Worm (Caenorhabditis elegans): ENCODE data around the gene R155.5.

Gene R155.5

DNA sequence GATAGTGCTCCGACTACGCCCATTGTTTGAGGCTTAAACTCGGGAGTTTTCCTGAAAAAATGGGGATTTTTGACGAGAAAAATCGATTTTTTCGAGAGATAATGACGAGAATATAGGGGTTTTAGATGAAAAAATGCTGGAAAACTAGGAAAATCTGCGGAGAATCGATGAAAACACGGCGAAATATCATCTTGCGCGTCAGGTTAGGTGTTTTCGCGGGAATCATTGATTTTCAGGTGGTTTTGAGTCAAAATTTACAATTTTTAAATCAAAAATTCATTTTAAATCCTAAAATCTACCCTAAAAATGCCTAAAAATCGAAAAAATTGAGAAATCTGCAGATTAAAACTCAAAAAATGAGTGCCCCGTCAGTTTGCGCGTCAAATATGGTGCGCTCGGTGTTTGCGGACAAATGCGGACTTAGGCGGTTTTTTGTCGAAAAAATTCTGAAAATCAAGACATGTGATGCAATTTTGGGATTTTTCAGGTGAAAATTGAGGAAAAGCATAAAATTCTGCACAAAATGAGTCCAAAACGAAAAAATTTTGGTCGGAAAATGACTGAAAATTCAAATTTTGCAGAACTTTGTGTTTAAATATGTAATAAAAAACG, 8.3 kb downstream of the R155.5 start, which contains the start of gene mboa-6:
Gene mboa-6, minus strand, starts transcription at position 51 of the 612 bp plus-strand sequence.
- peak; percentile 78 for TF ChIP-seq F16B12.6 (tag; optimal IDR thresholded peaks at IDR 0.05)
- no peak for TF ChIP-seq Y116A8C.19 (tag; optimal IDR thresholded peaks at IDR 0.05; ENCODE audit: borderline replicate concordance)
- TF ChIP-seq ceh-88 (GFP tag; IDR thresholded peaks at IDR 0.05): no peak
- no peak for TF ChIP-seq sox-4 (tag; optimal IDR thresholded peaks at IDR 0.05)
- TF ChIP-seq dpl-1 (GFP tag; optimal IDR thresholded peaks at IDR 0.05): peak in 2 of 3 experiments; percentile 34 to 53
- peak in 1 of 2 experiments; percentile 31 for TF ChIP-seq lin-35 (GFP tag; optimal IDR thresholded peaks at IDR 0.05)
- no peak for TF ChIP-seq nhr-77 (tag; optimal IDR thresholded peaks at IDR 0.05)
- no peak for TF ChIP-seq snu-23 (GFP tag; optimal IDR thresholded peaks at IDR 0.05)
- TF ChIP-seq ces-1 (GFP tag; optimal IDR thresholded peaks at IDR 0.05): no peak
- peak; percentile 3 to 48 for TF ChIP-seq efl-1 (optimal IDR thresholded peaks at IDR 0.05)
- TF ChIP-seq efl-1 (GFP tag; optimal IDR thresholded peaks at IDR 0.05 in 1 of 2): peak; percentile 34 to 84
- TF ChIP-seq xbp-1 (tag; optimal IDR thresholded peaks at IDR 0.05): peak; percentile 1
- no peak for TF ChIP-seq elt-2 (tag; optimal IDR thresholded peaks at IDR 0.05)
- TF ChIP-seq isw-1 (GFP tag; IDR thresholded peaks at IDR 0.05): peak; percentile 33; the same call in 1 of the 2 replicates

- TF ChIP-seq egl-27 (tag; optimal IDR thresholded peaks at IDR 0.05) (no peak), ztf-11 (tag; optimal IDR thresholded peaks at IDR 0.05) (no peak), efl-1 (optimal IDR thresholded peaks at IDR 0.05) (no peak), efl-1 (GFP tag; optimal IDR thresholded peaks at IDR 0.05 in 1 of 2) (no peak), ceh-63 (GFP tag; optimal IDR thresholded peaks at IDR 0.05) (no peak)
Observed at ce11 chrIII:1955520-1956095, 14.7 kb downstream of the R155.5 start.

- TF ChIP-seq elt-2 (tag; optimal IDR thresholded peaks at IDR 0.05) (peak; percentile 3), nhr-85 (tag) (peak; percentile 63), nhr-84 (tag; optimal IDR thresholded peaks at IDR 0.05) (no peak), egl-27 (tag; optimal IDR thresholded peaks at IDR 0.05) (peak in 1 of 2 experiments; percentile 14), ceh-82 (tag; optimal IDR thresholded peaks at IDR 0.05) (no peak), ceh-63 (GFP tag; optimal IDR thresholded peaks at IDR 0.05) (no peak), nhr-19 (GFP tag; conservative IDR thresholded peaks at IDR 0.05) (no peak), nhr-71 (tag; optimal IDR thresholded peaks at IDR 0.05) (no peak), sox-4 (tag; optimal IDR thresholded peaks at IDR 0.05) (no peak), nhr-12 (tag; optimal IDR thresholded peaks at IDR 0.05) (no peak), aha-1 (tag; optimal IDR thresholded peaks at IDR 0.05) (no peak), efl-3 (GFP tag; optimal IDR thresholded peaks at IDR 0.05) (peak; percentile 1), swsn-7 (tag; optimal IDR thresholded peaks at IDR 0.05) (peak; percentile 4), nhr-90 (tag; optimal IDR thresholded peaks at IDR 0.05; ENCODE audit: poor library complexity) (peak; percentile 18), ama-1 (optimal IDR thresholded peaks at IDR 0.05) (peak; percentile 76), skn-1 (tag; optimal IDR thresholded peaks at IDR 0.05) (no peak), lsy-2 (tag; optimal IDR thresholded peaks at IDR 0.05) (peak in 1 of 2 experiments; percentile 42), jun-1 (tag; optimal IDR thresholded peaks at IDR 0.05) (no peak), unc-130 (tag; optimal IDR thresholded peaks at IDR 0.05) (no peak), lin-39 (tag; optimal IDR thresholded peaks at IDR 0.05) (no peak), snpc-4 (tag; optimal IDR thresholded peaks at IDR 0.05) (no peak), efl-1 (optimal IDR thresholded peaks at IDR 0.05) (peak; percentile 8 to 22), efl-1 (GFP tag; optimal IDR thresholded peaks at IDR 0.05 in 1 of 2) (peak in 1 of 2 experiments; percentile 86)
Observed at ce11 chrIII:1951388-1951787, 18.9 kb downstream of the R155.5 start, which contains the start of gene F53A3.7. F53A3.7 (plus strand) TSS chrIII:1951526.

- TF ChIP-seq unc-130 (tag; optimal IDR thresholded peaks at IDR 0.05) (peak; percentile 98), efl-1 (optimal IDR thresholded peaks at IDR 0.05) (peak; percentile 90 to 99), efl-1 (GFP tag; optimal IDR thresholded peaks at IDR 0.05 in 1 of 2) (peak; percentile 99 to 100), lin-13 (GFP tag; optimal IDR thresholded peaks at IDR 0.05) (peak; percentile 97), nhr-237 (tag; optimal IDR thresholded peaks at IDR 0.05) (peak; percentile 86), snu-23 (GFP tag; optimal IDR thresholded peaks at IDR 0.05) (peak; percentile 96), nhr-76 (tag; optimal IDR thresholded peaks at IDR 0.05) (no peak), nhr-47 (tag; optimal IDR thresholded peaks at IDR 0.05) (peak; percentile 93), pqm-1 (tag; optimal IDR thresholded peaks at IDR 0.05) (no peak), ceh-8 (GFP tag; optimal IDR thresholded peaks at IDR 0.05) (peak; percentile 49), nhr-71 (tag; optimal IDR thresholded peaks at IDR 0.05) (peak; percentile 94), fkh-10 (GFP tag; optimal IDR thresholded peaks at IDR 0.05) (peak; percentile 88), isw-1 (GFP tag; IDR thresholded peaks at IDR 0.05) (peak; percentile 92), C04F5.9 (tag; optimal IDR thresholded peaks at IDR 0.05) (peak; percentile 50), egl-27 (tag; optimal IDR thresholded peaks at IDR 0.05) (peak in 1 of 2 experiments; percentile 36), hpl-2 (GFP tag; optimal IDR thresholded peaks at IDR 0.05) (peak; percentile 42), blmp-1 (tag; optimal IDR thresholded peaks at IDR 0.05) (peak; percentile 88), ceh-82 (tag; optimal IDR thresholded peaks at IDR 0.05) (peak; percentile 88 to 97 (median 89)), hlh-4 (tag; optimal IDR thresholded peaks at IDR 0.05) (no peak), efl-3 (GFP tag; optimal IDR thresholded peaks at IDR 0.05) (no peak), snpc-4 (tag; optimal IDR thresholded peaks at IDR 0.05) (peak; percentile 71)
Observed at ce11 chrIII:1950236-1950635, 20.1 kb downstream of the R155.5 start, which contains the start of the genes polh-1 and rps-22. polh-1 (minus strand) TSS chrIII:1950269. rps-22 (plus strand) TSS chrIII:1950535.
